Worm (Caenorhabditis elegans): ENCODE results near the gene mxl-1.

DNA sequence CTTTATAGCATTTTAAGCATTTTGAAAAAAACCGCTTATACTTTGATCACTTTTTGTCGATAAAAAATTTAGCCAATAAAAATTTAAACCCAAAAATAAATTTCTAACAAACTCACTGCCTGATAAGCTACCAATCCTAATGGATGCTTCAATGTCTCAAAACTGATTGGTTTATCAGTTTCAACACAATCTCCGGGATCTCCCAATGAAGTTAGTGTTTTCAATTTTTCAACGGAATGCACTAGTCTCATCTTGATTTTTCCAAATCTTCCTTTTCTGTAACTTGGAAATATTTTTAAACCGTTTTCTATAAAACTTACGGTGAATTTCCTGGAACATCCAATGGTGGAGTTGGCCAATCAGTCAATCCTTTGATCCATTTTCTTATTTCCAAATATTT lies 20.9 kb upstream of the mxl-1 start:
- TF ChIP-seq zag-1 (tag; optimal IDR thresholded peaks at IDR 0.05) (no peak), lin-39 (tag; optimal IDR thresholded peaks at IDR 0.05) (no peak), nhr-6 (tag; optimal IDR thresholded peaks at IDR 0.05) (no peak), lin-11 (tag; optimal IDR thresholded peaks at IDR 0.05) (no peak), nhr-12 (tag; optimal IDR thresholded peaks at IDR 0.05) (no peak), gmeb-1 (tag; optimal IDR thresholded peaks at IDR 0.05) (no peak)

Data from whole organism, L2 larva.